Fruit fly (Drosophila melanogaster) whole organism: ENCODE measurements around the gene CG1910.

ENCODE experiments used
- CG8478 ChIP-seq: fragments of >200 bp; optimal IDR thresholded peaks from 2 replicates; lab custom pipeline; 2018; ENCODE audit warnings: inconsistent platforms
- Dll ChIP-seq: fragments of >200 bp; optimal IDR thresholded peaks from 2 replicates; lab custom pipeline; 2017
- psq ChIP-seq: fragments of >200 bp; optimal IDR thresholded peaks from 2 replicates; lab custom pipeline; 2017
- usp ChIP-seq: fragments of >200 bp; optimal IDR thresholded peaks from 2 replicates; lab custom pipeline; 2017; ENCODE audit warnings: missing biosample characterization, missing genetic modification characterization, mixed read lengths

DNA sequence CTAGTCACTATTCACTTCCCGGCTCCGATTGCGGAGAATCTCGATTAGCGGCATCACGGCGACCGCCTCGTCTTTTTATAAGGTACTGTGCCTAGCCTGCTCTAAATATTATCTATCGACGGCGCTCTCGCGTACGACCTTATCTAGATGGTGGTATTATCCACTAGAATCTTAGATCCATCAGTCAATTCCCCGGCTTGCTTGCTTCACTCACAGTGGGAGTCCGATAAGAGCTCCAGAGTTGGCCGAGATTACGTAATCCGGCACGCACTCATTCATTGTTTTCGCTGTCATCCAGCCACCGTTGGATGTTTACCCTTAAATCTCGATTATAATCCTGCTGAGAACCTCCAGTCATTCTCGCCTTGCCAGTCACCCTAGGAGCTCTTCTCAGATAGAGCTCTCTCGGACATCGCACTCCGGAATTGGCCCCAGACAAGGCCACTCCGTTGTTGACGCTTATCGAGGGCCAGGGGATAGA, 14.1 kb downstream of the CG1910 start, which contains the start of gene Smvt:
- no peak for TF ChIP-seq Dll (lab: Kevin White, UChicago)
- TF ChIP-seq usp (GFP tag; lab: Kevin White, UChicago): no peak
- TF ChIP-seq CG8478 (lab: Kevin White, UChicago): no peak
- no peak for TF ChIP-seq psq (lab: Kevin White, UChicago)
